Fruit fly (Drosophila melanogaster) whole organism, pupa: Measurements from ENCODE around the gene CG3164.

Experiments
- CG10348 ChIP-seq: fragments of 200-800 bp; sonication (Bioruptor generic); IDR thresholded peaks from 2 replicates; pipeline ENCODE4 v1.3.6; 2022; ENCODE audit warnings: missing biosample characterization, missing genetic modification characterization
- CG12605 ChIP-seq: fragments of 200-800 bp; sonication (Bioruptor generic); IDR thresholded peaks from 2 replicates; pipeline ENCODE4 v1.3.6; 2022; ENCODE audit warnings: missing biosample characterization, missing genetic modification characterization
- CG13204 ChIP-seq: fragments of 200-800 bp; sonication (Bioruptor generic); optimal IDR thresholded peaks from 2 replicates; lab custom pipeline; 2018; ENCODE audit warnings: missing biosample characterization, mild to moderate bottlenecking, missing genetic modification characterization, moderate library complexity
- CG14655 ChIP-seq: fragments of 200-800 bp; sonication (Bioruptor generic); optimal IDR thresholded peaks from 3 replicates; lab custom pipeline; 2017; ENCODE audit warnings: mild to moderate bottlenecking, missing biosample characterization, missing genetic modification reagents, missing genetic modification characterization
- CG15710 ChIP-seq: fragments of 200-800 bp; sonication (Bioruptor generic); optimal IDR thresholded peaks from 2 replicates; lab custom pipeline; 2018; ENCODE audit warnings: missing biosample characterization, mild to moderate bottlenecking, missing genetic modification characterization, moderate library complexity
- CG17806 ChIP-seq: fragments of 200-800 bp; sonication (Bioruptor generic); optimal IDR thresholded peaks from 2 replicates; lab custom pipeline; 2018; ENCODE audit warnings: missing biosample characterization, mild to moderate bottlenecking, missing genetic modification characterization, moderate library complexity
- CG32121 ChIP-seq: fragments of 200-800 bp; sonication (Bioruptor generic); IDR thresholded peaks from 2 replicates; pipeline ENCODE4 v1.3.6; 2022; ENCODE audit warnings: missing biosample characterization, missing genetic modification characterization
- CG34367 ChIP-seq: fragments of 200-800 bp; sonication (Bioruptor generic); optimal IDR thresholded peaks from 2 replicates; lab custom pipeline; 2018; ENCODE audit warnings: missing biosample characterization, mild to moderate bottlenecking, missing genetic modification characterization
- CG4496 ChIP-seq: fragments of 200-800 bp; sonication (Bioruptor generic); IDR thresholded peaks from 3 replicates; pipeline ENCODE4 v1.3.6; 2022; ENCODE audit warnings: missing biosample characterization, missing genetic modification characterization
- CG8159 ChIP-seq: fragments of 200-800 bp; sonication (Bioruptor generic); optimal IDR thresholded peaks from 3 replicates; lab custom pipeline; 2018; ENCODE audit warnings: missing biosample characterization, mild to moderate bottlenecking, missing genetic modification characterization, moderate library complexity
- CG8301 ChIP-seq: fragments of 200-800 bp; sonication (Bioruptor generic); optimal IDR thresholded peaks from 2 replicates; lab custom pipeline; 2018; ENCODE audit warnings: missing biosample characterization, mild to moderate bottlenecking, missing genetic modification characterization
- CG9948 ChIP-seq: fragments of 200-800 bp; sonication (Bioruptor generic); optimal IDR thresholded peaks from 2 replicates; lab custom pipeline; 2018; ENCODE audit warnings: missing biosample characterization, mild to moderate bottlenecking, missing genetic modification characterization, moderate library complexity
- D1 ChIP-seq: fragments of 200-800 bp; sonication (Bioruptor generic); optimal IDR thresholded peaks from 2 replicates; lab custom pipeline; 2018; ENCODE audit warnings: missing biosample characterization, mild to moderate bottlenecking, missing genetic modification characterization, moderate library complexity
- EcR ChIP-seq: fragments of 200-800 bp; sonication (Bioruptor generic); optimal IDR thresholded peaks from 3 replicates; lab custom pipeline; 2019; ENCODE audit warnings: missing biosample characterization, missing genetic modification characterization, mild to moderate bottlenecking, moderate library complexity, missing genetic modification reagents
- Ets98B ChIP-seq: fragments of 200-800 bp; sonication (Bioruptor generic); IDR thresholded peaks from 2 replicates; pipeline ENCODE4 v1.3.6; 2022; ENCODE audit warnings: missing biosample characterization, missing genetic modification characterization
- Pif1A ChIP-seq: fragments of 200-800 bp; sonication (Bioruptor generic); optimal IDR thresholded peaks from 3 replicates; lab custom pipeline; 2016; ENCODE audit warnings: missing biosample characterization, missing genetic modification characterization
- Pif1B ChIP-seq: fragments of 200-800 bp; sonication (Bioruptor generic); optimal IDR thresholded peaks from 3 replicates; lab custom pipeline; 2016; ENCODE audit warnings: missing biosample characterization, missing genetic modification characterization
- Snoo ChIP-seq: fragments of 200-800 bp; sonication (Bioruptor generic); optimal IDR thresholded peaks from 3 replicates; lab custom pipeline; 2017; ENCODE audit warnings: missing biosample characterization, mild to moderate bottlenecking, missing genetic modification characterization, inconsistent platforms
- fd96Ca ChIP-seq: fragments of 200-800 bp; sonication (Bioruptor generic); IDR thresholded peaks from 3 replicates; pipeline ENCODE4 v1.3.6; 2022; ENCODE audit warnings: missing biosample characterization, missing genetic modification characterization
- gl ChIP-seq: fragments of 200-800 bp; sonication (Bioruptor generic); optimal IDR thresholded peaks from 2 replicates; lab custom pipeline; 2018; ENCODE audit warnings: missing biosample characterization, mild to moderate bottlenecking, missing genetic modification characterization
- rn ChIP-seq: fragments of 200-800 bp; sonication (Bioruptor generic); IDR thresholded peaks from 2 replicates; pipeline ENCODE4 v1.3.6; 2022; ENCODE audit warnings: missing biosample characterization, missing genetic modification characterization

The CG3164 gene

DNA sequence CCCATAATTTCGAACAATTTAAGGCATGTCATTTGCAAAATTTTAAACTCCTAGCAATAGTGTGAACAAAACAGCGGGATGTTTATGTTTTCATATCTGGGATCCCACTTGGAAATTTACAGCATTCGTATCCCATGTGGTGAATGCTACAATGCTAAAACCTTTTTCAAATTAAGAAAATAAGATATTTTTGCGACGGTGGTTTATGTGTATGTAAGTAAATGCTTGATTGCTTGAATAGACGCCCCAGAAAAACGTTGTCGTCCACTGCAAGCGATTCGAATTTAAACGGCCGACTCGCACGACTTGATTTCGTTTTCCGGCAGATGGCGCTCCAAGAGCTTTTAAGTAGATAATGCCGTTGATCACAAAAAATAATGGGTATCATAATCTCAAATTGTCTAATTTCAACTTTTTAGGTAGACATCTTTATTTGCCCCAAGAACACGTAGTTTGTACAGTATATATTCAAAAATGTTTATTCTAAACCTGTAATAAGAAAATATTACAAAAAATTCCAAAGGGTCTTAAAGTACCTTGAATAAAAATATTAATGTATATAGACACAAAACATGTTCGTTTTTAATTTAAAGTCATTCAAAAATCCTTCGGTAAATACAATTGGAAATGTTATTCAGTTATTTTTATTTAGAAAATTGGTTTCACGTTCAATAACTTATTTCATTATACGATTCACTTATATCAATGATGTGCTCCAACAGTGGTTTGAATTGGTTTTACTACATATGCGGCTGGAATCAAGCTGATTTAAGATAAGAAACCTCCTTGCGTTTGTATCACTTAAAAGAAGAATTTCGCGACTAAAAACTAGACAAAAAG lies 8.2 kb downstream of the CG3164 start:
- peak; percentile 21 for TF ChIP-seq D1 (tag; lab: Kevin White, UChicago)
- TF ChIP-seq CG32121 (GFP tag; lab: Robert Waterston, UW): no peak
- TF ChIP-seq Snoo (tag; lab: Kevin White, UChicago): no peak
- TF ChIP-seq Ets98B (GFP tag; lab: Robert Waterston, UW): no peak
- 0 out of 3 replicates have a peak, but pooled peaks have one; percentile 7 for TF ChIP-seq CG4496 (GFP tag; lab: Robert Waterston, UW)
- TF ChIP-seq, all 21 proteins: peak for 2

DNA sequence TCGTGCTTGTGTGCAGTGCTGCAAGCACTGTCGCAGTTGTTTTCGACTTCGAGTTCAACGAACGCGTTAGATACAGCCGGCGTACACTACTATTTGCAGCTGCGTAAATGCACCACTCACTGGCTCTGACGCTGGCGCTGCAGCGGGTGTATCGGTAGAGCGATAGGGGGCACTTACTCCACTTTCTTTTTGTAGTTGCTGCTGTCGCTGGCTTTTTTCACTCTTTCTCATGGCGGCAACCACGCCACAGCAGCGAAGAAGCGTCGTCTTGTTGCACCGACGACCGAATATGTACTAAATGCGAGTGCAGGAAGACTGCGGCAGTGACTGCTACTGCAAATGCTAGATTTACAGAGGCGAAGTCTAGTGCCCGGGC lies 9.1 kb downstream of the CG3164 start, which contains the start of gene CG4822:
Gene CG4822, minus strand, starts transcription at position 299 of the 376 bp plus-strand sequence.
- TF ChIP-seq gl (tag; lab: Kevin White, UChicago) (no peak), CG10348 (no peak), CG34367 (tag; lab: Kevin White, UChicago) (no peak), CG13204 (GFP tag; lab: Kevin White, UChicago) (peak; percentile 33), CG12605 (peak; percentile 56), CG32121 (GFP tag; lab: Robert Waterston, UW) (peak; percentile 42; the same call in 1 of the 2 replicates), CG15710 (tag; lab: Kevin White, UChicago) (no peak), Pif1A (GFP tag; lab: Kevin White, UChicago) (no peak), CG4496 (GFP tag; lab: Robert Waterston, UW) (peak; percentile 73; the same call in 2 of the 3 replicates), Ets98B (GFP tag; lab: Robert Waterston, UW) (peak; percentile 83; the same call in 1 of the 2 replicates), CG17806 (no peak), CG8301 (tag; lab: Kevin White, UChicago) (no peak), EcR (peak; percentile 87), rn (GFP tag; lab: Robert Waterston, UW) (no peak), CG9948 (tag; lab: Kevin White, UChicago) (no peak), D1 (tag; lab: Kevin White, UChicago) (no peak), fd96Ca (GFP tag; lab: Robert Waterston, UW) (peak; percentile 71; the same call in 1 of the 3 replicates), CG8159 (tag; lab: Kevin White, UChicago) (no peak), Pif1B (GFP tag; lab: Kevin White, UChicago) (no peak), Snoo (tag; lab: Kevin White, UChicago) (no peak), CG14655 (GFP tag; lab: Kevin White, UChicago) (no peak)

DNA sequence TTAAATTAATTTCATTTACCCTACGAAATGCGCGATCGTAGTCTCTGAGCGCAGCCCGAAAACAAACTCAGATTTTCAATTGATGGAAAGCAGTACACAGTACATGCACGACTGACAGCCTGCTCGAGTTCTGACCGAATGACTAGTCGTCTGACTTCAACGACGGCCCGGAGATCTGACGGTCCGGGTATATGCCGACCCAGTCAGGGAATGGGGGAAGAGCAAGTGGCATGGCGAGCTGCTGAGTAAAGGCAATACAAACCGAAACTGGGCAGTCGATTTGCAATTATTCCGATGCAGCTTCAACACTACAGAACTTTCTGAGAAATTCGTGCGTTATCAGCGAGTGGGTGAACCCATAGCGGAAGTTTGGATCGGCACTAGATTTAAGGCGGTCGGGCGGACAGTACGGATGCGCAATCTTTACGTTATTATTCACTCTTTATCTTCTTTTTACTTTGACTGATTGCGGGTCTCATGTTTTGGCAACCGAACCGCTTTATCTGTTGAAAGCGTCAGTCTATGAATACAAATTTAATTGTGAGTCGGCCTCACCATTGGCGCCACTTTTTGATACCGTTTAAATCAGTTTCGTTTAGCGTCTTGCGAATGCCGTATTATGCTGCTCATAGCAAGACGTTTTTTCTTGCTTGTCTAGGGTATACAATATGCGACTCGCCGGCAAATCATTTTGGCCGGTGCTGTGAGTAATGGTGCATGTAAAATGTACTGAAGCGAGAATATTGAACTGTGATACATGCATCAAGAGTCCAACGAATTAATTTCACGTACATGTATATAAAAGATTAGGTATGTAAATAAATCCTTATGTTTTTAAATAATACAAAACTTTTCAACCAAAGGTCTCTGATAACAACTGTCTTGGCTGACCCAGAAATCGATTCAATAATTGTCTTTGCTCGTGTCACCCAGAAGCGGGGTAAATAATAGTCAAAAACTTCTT lies 9.8 kb downstream of the CG3164 start:
- TF ChIP-seq CG10348 (no peak), CG32121 (GFP tag; lab: Robert Waterston, UW) (peak; percentile 12; the same call in 1 of the 2 replicates), CG15710 (tag; lab: Kevin White, UChicago) (peak; percentile 17), CG17806 (peak; percentile 26), CG8301 (tag; lab: Kevin White, UChicago) (peak; percentile 49), Pif1A (GFP tag; lab: Kevin White, UChicago) (peak; percentile 56), Pif1B (GFP tag; lab: Kevin White, UChicago) (peak; percentile 30), D1 (tag; lab: Kevin White, UChicago) (no peak), CG14655 (GFP tag; lab: Kevin White, UChicago) (peak; percentile 28), Snoo (tag; lab: Kevin White, UChicago) (no peak)

DNA sequence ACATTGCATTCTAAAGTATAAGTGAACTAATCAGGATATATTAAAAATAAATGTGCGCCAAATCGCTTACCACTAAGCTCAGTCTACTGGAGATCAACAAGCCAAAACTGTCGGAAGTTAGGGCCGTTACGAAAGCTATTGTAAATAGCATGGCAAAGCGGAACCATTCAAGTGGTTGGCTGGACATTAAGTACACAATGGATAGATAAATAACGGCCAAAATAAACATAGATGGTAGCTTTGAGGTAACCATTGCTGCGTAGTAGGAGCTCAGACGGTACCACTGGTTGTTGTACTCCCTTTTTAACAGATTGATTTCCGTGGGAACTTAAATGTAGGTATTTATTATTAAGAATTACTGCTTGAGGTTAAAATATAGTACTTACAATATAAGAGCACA lies 12.8 kb downstream of the CG3164 start:
- TF ChIP-seq CG9948 (tag; lab: Kevin White, UChicago): no peak
- TF ChIP-seq Ets98B (GFP tag; lab: Robert Waterston, UW): no peak
- TF ChIP-seq CG15710 (tag; lab: Kevin White, UChicago): no peak
- TF ChIP-seq rn (GFP tag; lab: Robert Waterston, UW): no peak
- no peak for TF ChIP-seq Pif1A (GFP tag; lab: Kevin White, UChicago)
- TF ChIP-seq Pif1B (GFP tag; lab: Kevin White, UChicago): no peak
- no peak for TF ChIP-seq CG17806
- no peak for TF ChIP-seq CG8301 (tag; lab: Kevin White, UChicago)
- TF ChIP-seq CG4496 (GFP tag; lab: Robert Waterston, UW): no peak
- no peak for TF ChIP-seq Snoo (tag; lab: Kevin White, UChicago)
- no peak for TF ChIP-seq fd96Ca (GFP tag; lab: Robert Waterston, UW)
- no peak for TF ChIP-seq EcR
- TF ChIP-seq CG13204 (GFP tag; lab: Kevin White, UChicago): no peak
- TF ChIP-seq D1 (tag; lab: Kevin White, UChicago): no peak
- TF ChIP-seq CG34367 (tag; lab: Kevin White, UChicago): no peak
- TF ChIP-seq CG10348: no peak
- TF ChIP-seq gl (tag; lab: Kevin White, UChicago): no peak
- no peak for TF ChIP-seq CG32121 (GFP tag; lab: Robert Waterston, UW)
- TF ChIP-seq, all 21 proteins: peak for 0

DNA sequence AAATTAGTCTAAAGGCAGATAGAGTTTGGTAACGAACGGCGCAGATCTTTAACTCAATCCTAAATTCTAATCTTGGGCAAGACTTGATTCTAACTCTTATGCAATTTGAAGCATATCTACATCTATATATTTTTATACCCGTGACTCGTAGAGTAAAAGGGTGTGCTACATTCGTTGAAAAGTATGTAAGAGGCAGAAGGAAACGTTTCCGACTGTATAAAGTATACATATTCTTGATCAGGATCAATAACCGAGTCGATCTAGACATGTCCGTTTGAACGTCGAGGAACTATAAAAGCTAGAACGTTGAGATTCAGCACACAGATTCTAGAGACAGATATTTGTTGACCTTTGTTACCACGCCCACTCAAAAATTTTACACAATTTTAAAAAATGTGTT lies 14.2 kb downstream of the CG3164 start, which contains the start of gene CG13694:
Gene CG13694, minus strand, starts transcription at position 101 of the 400 bp plus-strand sequence.
- no peak for TF ChIP-seq CG14655 (GFP tag; lab: Kevin White, UChicago)
- no peak for TF ChIP-seq gl (tag; lab: Kevin White, UChicago)
- TF ChIP-seq CG12605: no peak
- TF ChIP-seq CG13204 (GFP tag; lab: Kevin White, UChicago): no peak
- TF ChIP-seq, all 21 proteins: peak for 0
